Fruit fly (Drosophila melanogaster): Measurements from ENCODE around the gene CG7655.

DNA sequence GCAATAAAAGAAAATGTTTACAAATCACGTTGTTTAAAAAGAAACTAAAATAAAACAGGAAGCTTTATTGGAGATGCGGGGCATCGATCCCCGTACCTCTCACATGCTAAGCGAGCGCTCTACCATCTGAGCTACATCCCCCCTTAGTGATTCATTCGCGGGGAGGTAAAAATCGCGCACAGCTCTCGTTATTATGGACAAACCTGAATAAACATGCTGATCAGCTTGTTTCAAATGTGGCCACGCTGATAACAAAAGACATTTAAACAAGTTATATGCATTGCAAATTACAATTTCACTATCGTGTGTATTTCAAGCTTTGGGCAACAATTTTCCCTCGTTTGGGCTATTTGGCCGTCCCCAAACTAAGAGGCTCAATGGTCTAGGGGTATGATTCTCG is 37.2 kb upstream of the CG7655 start:
- TF ChIP-seq CG9948 (tag; optimal IDR thresholded peaks at IDR 0.05) (no peak), gl (tag; optimal IDR thresholded peaks at IDR 0.05) (no peak), CG4496 (GFP tag; IDR thresholded peaks at IDR 0.05) (peak; percentile 22; the same call in 1 of the 3 replicates), Pif1B (GFP tag; optimal IDR thresholded peaks at IDR 0.05) (no peak), CG14655 (GFP tag; optimal IDR thresholded peaks at IDR 0.05) (no peak), EcR (GFP tag; optimal IDR thresholded peaks at IDR 0.05) (no peak), CG34367 (tag; optimal IDR thresholded peaks at IDR 0.05) (no peak), CG15710 (tag; optimal IDR thresholded peaks at IDR 0.05) (no peak)
